Fruit fly (Drosophila melanogaster) whole organism, prepupa: ENCODE results near the gene ETHR.

Experiments used
- CG10631 ChIP-seq: fragments of 200-800 bp; sonication (Bioruptor generic); optimal IDR thresholded peaks from 2 replicates; lab custom pipeline; 2016; ENCODE audit warnings: missing biosample characterization, missing genetic modification characterization
- CG11294 ChIP-seq: fragments of 200-800 bp; sonication (Bioruptor generic); IDR thresholded peaks from 2 replicates; pipeline ENCODE4 v1.3.6; 2022; ENCODE audit warnings: missing biosample characterization, missing genetic modification characterization
- CG11762 ChIP-seq: fragments of 200-800 bp; sonication (Bioruptor generic); optimal IDR thresholded peaks from 3 replicates; lab custom pipeline; 2016; ENCODE audit warnings: missing biosample characterization, missing genetic modification characterization; ENCODE audit not compliant: insufficient read depth
- CG15336 ChIP-seq: fragments of 200-800 bp; sonication (Bioruptor generic); IDR thresholded peaks from 2 replicates; pipeline ENCODE4 v1.3.6; 2022; ENCODE audit warnings: missing biosample characterization, missing genetic modification characterization
- CG16779 ChIP-seq: fragments of 200-800 bp; sonication (Bioruptor generic); optimal IDR thresholded peaks from 3 replicates; lab custom pipeline; 2017; ENCODE audit warnings: missing biosample characterization, mild to moderate bottlenecking, missing genetic modification characterization
- CG31627 ChIP-seq: fragments of 200-800 bp; sonication (Bioruptor generic); optimal IDR thresholded peaks from 3 replicates; lab custom pipeline; 2016; ENCODE audit warnings: missing biosample characterization, missing genetic modification characterization
- CG32006 ChIP-seq: fragments of 200-800 bp; sonication (Bioruptor generic); optimal IDR thresholded peaks from 3 replicates; lab custom pipeline; 2017; ENCODE audit warnings: missing biosample characterization, mild to moderate bottlenecking, missing genetic modification characterization
- CG34406 ChIP-seq: fragments of 200-800 bp; sonication (Bioruptor generic); optimal IDR thresholded peaks from 3 replicates; lab custom pipeline; 2016; ENCODE audit warnings: missing biosample characterization, missing genetic modification characterization
- CG3919 ChIP-seq: fragments of 200-800 bp; sonication (Bioruptor generic); optimal IDR thresholded peaks from 3 replicates; lab custom pipeline; 2016; ENCODE audit warnings: missing biosample characterization, missing genetic modification characterization
- CG4318 ChIP-seq: fragments of 200-800 bp; sonication (Bioruptor generic); optimal IDR thresholded peaks from 3 replicates; lab custom pipeline; 2017; ENCODE audit warnings: missing biosample characterization, mild to moderate bottlenecking, missing genetic modification characterization
- CG6163 ChIP-seq: fragments of 200-800 bp; sonication (Bioruptor generic); IDR thresholded peaks from 3 replicates; pipeline ENCODE4 v1.3.6; 2022; ENCODE audit warnings: missing biosample characterization, missing genetic modification characterization
- CG6276 ChIP-seq: fragments of 200-800 bp; sonication (Bioruptor generic); optimal IDR thresholded peaks from 2 replicates; lab custom pipeline; 2017; ENCODE audit warnings: missing biosample characterization, mild to moderate bottlenecking, missing genetic modification characterization
- CG6792 ChIP-seq: fragments of 200-800 bp; sonication (Bioruptor generic); optimal IDR thresholded peaks from 3 replicates; lab custom pipeline; 2016; ENCODE audit warnings: missing biosample characterization, missing genetic modification characterization
- CG6808 ChIP-seq: fragments of 200-800 bp; sonication (Bioruptor generic); optimal IDR thresholded peaks from 3 replicates; lab custom pipeline; 2017; ENCODE audit warnings: missing biosample characterization, missing genetic modification characterization, mild to moderate bottlenecking, moderate library complexity, missing genetic modification reagents
- CG6854 ChIP-seq: fragments of 200-800 bp; sonication (Bioruptor generic); optimal IDR thresholded peaks from 2 replicates; lab custom pipeline; 2017; ENCODE audit warnings: missing biosample characterization, mild to moderate bottlenecking, missing genetic modification characterization
- CG7368 ChIP-seq: fragments of 200-800 bp; sonication (Bioruptor generic); optimal IDR thresholded peaks from 3 replicates; lab custom pipeline; 2016; ENCODE audit warnings: missing biosample characterization, missing genetic modification characterization
- CG8119 ChIP-seq: fragments of 200-800 bp; sonication (Bioruptor generic); IDR thresholded peaks from 3 replicates; pipeline ENCODE4 v1.3.6; 2022; ENCODE audit warnings: missing biosample characterization, missing genetic modification characterization
- CG8319 ChIP-seq: fragments of 200-800 bp; sonication (Bioruptor generic); optimal IDR thresholded peaks from 3 replicates; lab custom pipeline; 2016; ENCODE audit warnings: missing biosample characterization, missing genetic modification characterization
- CG8632 ChIP-seq: fragments of 200-800 bp; sonication (Bioruptor generic); optimal IDR thresholded peaks from 3 replicates; lab custom pipeline; 2016; ENCODE audit warnings: missing biosample characterization, missing genetic modification characterization
- CG9139 ChIP-seq: fragments of 200-800 bp; sonication (Bioruptor generic); optimal IDR thresholded peaks from 3 replicates; lab custom pipeline; 2017; ENCODE audit warnings: missing biosample characterization, mild to moderate bottlenecking, missing genetic modification characterization
- Eip75B ChIP-seq: fragments of 200-800 bp; sonication (Bioruptor generic); optimal IDR thresholded peaks from 3 replicates; lab custom pipeline; 2016; ENCODE audit warnings: missing biosample characterization, missing genetic modification characterization
- Eip78C ChIP-seq: fragments of 200-800 bp; sonication (Bioruptor generic); peaks from one replicate; lab custom pipeline; 2016; ENCODE audit warnings: missing biosample characterization, missing genetic modification characterization
- Ets21C ChIP-seq: fragments of 200-800 bp; sonication (Bioruptor generic); optimal IDR thresholded peaks from 3 replicates; lab custom pipeline; 2016; ENCODE audit warnings: missing biosample characterization, missing genetic modification characterization
- Ets96B ChIP-seq: fragments of 200-800 bp; optimal IDR thresholded peaks from 2 replicates; lab custom pipeline; 2019; ENCODE audit warnings: missing biosample characterization, mild to moderate bottlenecking, missing genetic modification characterization, moderate library complexity
- Gug ChIP-seq: fragments of 200-800 bp; sonication (Bioruptor generic); IDR thresholded peaks from 2 replicates; pipeline ENCODE4 v1.3.6; 2022; ENCODE audit warnings: missing biosample characterization, missing genetic modification characterization
- Hr38 ChIP-seq: sonication (Bioruptor generic); optimal IDR thresholded peaks from 2 replicates; lab custom pipeline; 2016; ENCODE audit warnings: missing biosample characterization, missing genetic modification characterization
- Hr39 ChIP-seq: fragments of 200-800 bp; sonication (Bioruptor generic); optimal IDR thresholded peaks from 2 replicates; lab custom pipeline; 2016; ENCODE audit warnings: missing biosample characterization, missing genetic modification characterization
- Hr4 ChIP-seq: fragments of 200-800 bp; sonication (Bioruptor generic); optimal IDR thresholded peaks from 3 replicates; lab custom pipeline; 2016; ENCODE audit warnings: missing biosample characterization, missing genetic modification characterization
- Met ChIP-seq: fragments of 200-800 bp; sonication (Bioruptor generic); optimal IDR thresholded peaks from 3 replicates; lab custom pipeline; 2016; ENCODE audit warnings: missing biosample characterization, missing genetic modification characterization
- OdsH ChIP-seq: fragments of 200-800 bp; sonication (Bioruptor generic); optimal IDR thresholded peaks from 3 replicates; lab custom pipeline; 2016; ENCODE audit warnings: missing biosample characterization, missing genetic modification characterization
- Smox ChIP-seq: fragments of 200-800 bp; sonication (Bioruptor generic); optimal IDR thresholded peaks from 3 replicates; lab custom pipeline; 2016; ENCODE audit warnings: missing biosample characterization, missing genetic modification characterization
- Sox102F ChIP-seq: fragments of 200-800 bp; sonication (Bioruptor generic); optimal IDR thresholded peaks from 2 replicates; lab custom pipeline; 2016; ENCODE audit warnings: missing biosample characterization, mild to moderate bottlenecking, missing genetic modification characterization
- Sox15 ChIP-seq: fragments of 200-800 bp; sonication (Bioruptor generic); optimal IDR thresholded peaks from 3 replicates; lab custom pipeline; 2016; ENCODE audit warnings: missing biosample characterization, missing genetic modification characterization
- achi ChIP-seq: fragments of 200-800 bp; sonication (Bioruptor generic); optimal IDR thresholded peaks from 3 replicates; lab custom pipeline; 2016; ENCODE audit warnings: missing biosample characterization, missing genetic modification characterization
- acj6 ChIP-seq: fragments of 200-800 bp; sonication (Bioruptor generic); optimal IDR thresholded peaks from 3 replicates; lab custom pipeline; 2016; ENCODE audit warnings: missing biosample characterization, missing genetic modification characterization
- cyc ChIP-seq: fragments of 200-800 bp; sonication (Bioruptor generic); optimal IDR thresholded peaks from 3 replicates; lab custom pipeline; 2016; ENCODE audit warnings: missing biosample characterization, missing genetic modification characterization
- dsx ChIP-seq: fragments of 200-800 bp; optimal IDR thresholded peaks from 3 replicates; lab custom pipeline; 2019; ENCODE audit warnings: missing biosample characterization, mild to moderate bottlenecking, missing genetic modification characterization, moderate library complexity; ENCODE audit not compliant: poor library complexity, severe bottlenecking
- eg ChIP-seq: fragments of 200-800 bp; sonication (Bioruptor generic); IDR thresholded peaks from 3 replicates; pipeline ENCODE4 v1.3.6; 2022; ENCODE audit warnings: missing biosample characterization, missing genetic modification characterization
- fkh ChIP-seq: fragments of 200-800 bp; sonication (Bioruptor generic); optimal IDR thresholded peaks from 3 replicates; lab custom pipeline; 2017; ENCODE audit warnings: missing biosample characterization, mild to moderate bottlenecking, missing genetic modification characterization, moderate library complexity
- net ChIP-seq: fragments of 200-800 bp; sonication (Bioruptor generic); optimal IDR thresholded peaks from 3 replicates; lab custom pipeline; 2016; ENCODE audit warnings: missing biosample characterization, missing genetic modification characterization
- pdm3 ChIP-seq: fragments of 200-800 bp; sonication (Bioruptor generic); optimal IDR thresholded peaks from 3 replicates; lab custom pipeline; 2016; ENCODE audit warnings: missing biosample characterization, missing genetic modification characterization
- svp ChIP-seq: fragments of 200-800 bp; sonication (Bioruptor generic); peaks from one replicate; lab custom pipeline; 2016; ENCODE audit warnings: missing biosample characterization, missing genetic modification characterization
- vri ChIP-seq: fragments of 200-800 bp; sonication (Bioruptor generic); optimal IDR thresholded peaks from 3 replicates; lab custom pipeline; 2016; ENCODE audit warnings: missing biosample characterization, mild to moderate bottlenecking, missing genetic modification characterization

ETHR gene

DNA sequence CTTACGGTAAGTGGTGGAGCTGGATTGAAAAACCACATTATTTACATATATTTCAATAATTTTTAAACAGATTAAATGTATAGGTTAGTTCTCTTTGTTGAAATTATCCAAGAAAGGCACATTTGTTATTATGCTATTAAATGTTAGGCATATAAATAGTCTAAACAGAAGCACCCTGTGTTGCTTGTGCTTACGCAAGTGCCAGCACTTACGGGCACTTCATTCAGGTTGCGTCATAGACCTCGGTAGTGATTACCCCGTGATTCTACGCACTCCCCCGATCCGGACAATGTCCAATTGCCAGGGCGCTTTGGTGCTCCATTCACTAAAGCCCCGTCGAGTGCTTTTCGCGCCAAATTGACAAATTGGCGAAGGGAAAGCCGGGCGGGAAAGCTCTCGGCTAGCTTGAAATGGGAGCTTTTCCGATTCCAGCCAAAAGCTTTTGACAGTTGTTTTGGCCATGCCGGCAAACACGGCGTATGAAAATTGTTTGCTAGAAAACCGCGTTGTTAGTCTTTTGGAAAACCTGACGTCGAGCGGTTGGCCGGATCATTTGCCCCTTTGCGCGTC, at the start of gene ETHR:
TSS of gene ETHR (plus strand) at position 520 of the 570 bp plus-strand sequence.
- TF ChIP-seq Eip78C (peak; percentile 84), CG6792 (GFP tag; lab: Kevin White, UChicago) (peak; percentile 1), CG8119 (GFP tag; lab: Robert Waterston, UW) (peak; percentile 31; the same call in 1 of the 3 replicates), CG34406 (peak; percentile 28), eg (GFP tag; lab: Robert Waterston, UW) (0 out of 3 replicates have a peak, but pooled peaks have one; percentile 37), net (GFP tag; lab: Kevin White, UChicago) (peak; percentile 29), CG31627 (GFP tag; lab: Kevin White, UChicago) (no peak), CG11294 (peak; percentile 9; the same call in 1 of the 2 replicates), OdsH (GFP tag; lab: Kevin White, UChicago) (no peak), acj6 (GFP tag; lab: Kevin White, UChicago) (no peak), CG7368 (no peak), cyc (no peak), CG3919 (GFP tag; lab: Kevin White, UChicago) (peak; percentile 15), CG6808 (GFP tag; lab: Kevin White, UChicago) (no peak), Ets96B (no peak), CG6163 (GFP tag; lab: Robert Waterston, UW) (peak; percentile 50; the same call in 2 of the 3 replicates), Met (peak; percentile 4), pdm3 (peak; percentile 26), Gug (GFP tag; lab: Robert Waterston, UW) (no peak), CG6276 (GFP tag; lab: Kevin White, UChicago) (peak; percentile 2), CG16779 (tag; lab: Kevin White, UChicago) (peak; percentile 86), dsx (GFP tag; lab: Kevin White, UChicago) (no peak), CG15336 (GFP tag; lab: Robert Waterston, UW) (no peak), CG8632 (peak; percentile 2), Hr4 (peak; percentile 31), vri (GFP tag; lab: Kevin White, UChicago) (peak; percentile 93), achi (GFP tag; lab: Kevin White, UChicago) (peak; percentile 3), fkh (GFP tag; lab: Kevin White, UChicago) (peak; percentile 15), Sox15 (GFP tag; lab: Kevin White, UChicago) (no peak), Hr39 (GFP tag; lab: Kevin White, UChicago) (no peak), CG32006 (GFP tag; lab: Kevin White, UChicago) (peak; percentile 8)

DNA sequence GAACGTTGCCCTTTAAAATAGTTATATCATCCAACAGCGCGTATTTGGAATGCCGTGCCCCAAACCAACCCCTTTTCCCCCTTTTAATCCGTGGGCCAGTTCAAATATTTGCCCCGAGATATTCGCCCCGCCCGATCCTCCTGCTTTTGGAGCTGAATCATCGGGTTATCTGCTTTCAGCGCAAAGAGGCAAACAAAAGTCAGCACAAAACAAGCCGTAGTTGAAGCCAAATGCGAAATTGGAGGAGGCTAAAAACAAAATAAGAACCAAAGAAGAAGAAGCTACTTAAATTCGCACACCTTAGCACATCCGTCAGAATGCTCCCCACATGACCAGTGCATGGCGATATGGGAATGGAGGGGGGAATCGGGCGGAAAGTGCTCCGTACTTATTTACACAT, 49.2 kb upstream of the ETHR start:
- no peak for TF ChIP-seq Hr4
- peak; percentile 10 for TF ChIP-seq svp (GFP tag; lab: Kevin White, UChicago)
- peak; percentile 1 for TF ChIP-seq vri (GFP tag; lab: Kevin White, UChicago)
- TF ChIP-seq, all 60 proteins: peak for 2

DNA sequence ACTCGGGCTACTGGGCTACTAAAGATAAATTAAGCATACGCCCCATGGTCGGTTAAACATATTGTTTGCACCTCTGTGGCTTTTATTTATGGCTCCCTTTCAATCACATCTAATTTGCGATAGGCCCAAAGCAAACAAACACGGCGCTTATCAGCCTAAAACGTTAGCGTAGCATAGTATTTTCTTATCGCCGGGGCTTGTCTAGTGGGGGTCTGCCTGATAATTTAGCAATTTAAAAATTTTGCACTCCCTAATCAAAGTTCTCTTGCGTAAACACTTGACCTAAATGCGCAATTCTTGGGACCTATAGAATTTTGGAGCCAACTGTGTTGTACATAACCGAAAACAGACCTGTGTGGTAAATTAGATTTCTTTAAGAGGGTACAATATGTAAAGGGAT, 48.7 kb upstream of the ETHR start:
- TF ChIP-seq vri (GFP tag; lab: Kevin White, UChicago) (peak; percentile 74), Eip75B (GFP tag; lab: Kevin White, UChicago) (no peak), fkh (GFP tag; lab: Kevin White, UChicago) (peak; percentile 78)
- TF ChIP-seq, all 60 proteins: peak for 2

DNA sequence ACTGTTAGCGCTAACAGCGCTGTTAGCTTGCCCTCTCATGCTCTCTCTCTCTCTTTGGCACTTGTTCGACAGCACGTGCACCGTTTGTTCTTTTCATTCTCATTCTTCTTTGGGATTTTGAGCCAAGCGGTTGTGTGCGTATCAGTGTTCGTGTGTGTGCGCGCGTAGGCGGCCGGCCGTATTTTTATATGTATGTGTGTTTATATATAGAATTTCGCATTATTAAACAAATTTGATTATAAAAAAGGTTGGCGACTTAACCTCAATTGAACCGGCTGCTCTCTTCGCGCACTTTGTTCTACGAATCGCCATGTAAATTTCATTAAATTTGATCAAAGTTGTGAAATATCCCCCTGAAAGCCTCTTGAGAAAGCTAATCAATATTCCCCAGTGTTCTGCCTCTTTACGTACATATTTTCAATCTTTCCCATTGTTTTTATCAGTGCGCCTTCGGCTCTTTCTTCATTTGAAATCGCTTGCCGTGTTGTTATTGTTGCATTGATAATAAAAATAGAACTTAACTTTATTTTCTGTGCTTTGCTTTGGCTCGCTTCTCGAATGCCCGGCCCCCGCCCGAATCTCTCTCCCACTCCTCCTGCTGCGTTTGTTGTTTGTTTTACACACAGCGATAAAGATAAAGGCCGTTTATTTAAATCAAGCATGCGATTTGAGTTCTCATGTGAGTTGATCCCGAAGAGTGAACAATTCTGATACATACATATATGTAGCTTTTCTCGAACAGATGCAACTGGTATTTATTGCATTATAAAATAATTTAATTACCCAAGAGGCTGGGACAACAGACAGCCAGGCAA, 47.5 kb upstream of the ETHR start:
- TF ChIP-seq Smox (GFP tag; lab: Kevin White, UChicago): no peak
- TF ChIP-seq CG4318 (GFP tag; lab: Kevin White, UChicago): no peak
- no peak for TF ChIP-seq Met
- TF ChIP-seq net (GFP tag; lab: Kevin White, UChicago): no peak
- TF ChIP-seq Ets21C (GFP tag; lab: Kevin White, UChicago): no peak
- no peak for TF ChIP-seq Eip75B (GFP tag; lab: Kevin White, UChicago)
- no peak for TF ChIP-seq CG15336 (GFP tag; lab: Robert Waterston, UW)
- TF ChIP-seq CG8319 (GFP tag; lab: Kevin White, UChicago): no peak
- TF ChIP-seq Sox102F (GFP tag; lab: Kevin White, UChicago): no peak
- no peak for TF ChIP-seq CG34406
- TF ChIP-seq CG11762 (GFP tag; lab: Kevin White, UChicago): no peak
- TF ChIP-seq Hr38 (GFP tag; lab: Kevin White, UChicago): no peak
- TF ChIP-seq CG9139 (GFP tag; lab: Kevin White, UChicago): no peak
- TF ChIP-seq CG6854: no peak
- TF ChIP-seq Gug (GFP tag; lab: Robert Waterston, UW): no peak
- TF ChIP-seq fkh (GFP tag; lab: Kevin White, UChicago): peak; percentile 67
- no peak for TF ChIP-seq CG8632
- TF ChIP-seq CG6276 (GFP tag; lab: Kevin White, UChicago): no peak
- TF ChIP-seq Ets96B: no peak
- no peak for TF ChIP-seq CG10631
- no peak for TF ChIP-seq CG16779 (tag; lab: Kevin White, UChicago)
